Fruit fly (Drosophila melanogaster): ENCODE results near the gene PVRAP.

Gene PVRAP

DNA sequence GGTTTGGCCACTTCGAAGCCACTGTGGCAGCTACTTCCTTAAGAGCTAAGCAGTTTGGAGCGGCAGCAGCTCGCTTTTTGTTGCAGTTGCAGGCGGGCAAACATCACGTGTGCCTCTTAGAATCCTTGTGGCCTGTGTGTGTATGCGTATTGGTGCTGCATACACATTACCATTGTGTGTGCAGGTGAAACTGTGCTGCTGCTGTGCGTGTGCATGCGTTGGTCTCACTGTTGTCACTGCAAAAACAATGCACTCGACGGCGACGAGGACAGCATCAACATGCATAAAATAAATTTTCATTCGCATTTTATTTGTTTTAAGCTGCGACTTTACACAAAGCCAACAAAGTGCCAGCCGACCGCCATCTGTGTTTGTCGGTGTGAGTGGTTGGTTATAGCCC, 4.1 kb upstream of the PVRAP start:
- no peak for TF ChIP-seq CG7101 (tag; optimal IDR thresholded peaks at IDR 0.05)

DNA sequence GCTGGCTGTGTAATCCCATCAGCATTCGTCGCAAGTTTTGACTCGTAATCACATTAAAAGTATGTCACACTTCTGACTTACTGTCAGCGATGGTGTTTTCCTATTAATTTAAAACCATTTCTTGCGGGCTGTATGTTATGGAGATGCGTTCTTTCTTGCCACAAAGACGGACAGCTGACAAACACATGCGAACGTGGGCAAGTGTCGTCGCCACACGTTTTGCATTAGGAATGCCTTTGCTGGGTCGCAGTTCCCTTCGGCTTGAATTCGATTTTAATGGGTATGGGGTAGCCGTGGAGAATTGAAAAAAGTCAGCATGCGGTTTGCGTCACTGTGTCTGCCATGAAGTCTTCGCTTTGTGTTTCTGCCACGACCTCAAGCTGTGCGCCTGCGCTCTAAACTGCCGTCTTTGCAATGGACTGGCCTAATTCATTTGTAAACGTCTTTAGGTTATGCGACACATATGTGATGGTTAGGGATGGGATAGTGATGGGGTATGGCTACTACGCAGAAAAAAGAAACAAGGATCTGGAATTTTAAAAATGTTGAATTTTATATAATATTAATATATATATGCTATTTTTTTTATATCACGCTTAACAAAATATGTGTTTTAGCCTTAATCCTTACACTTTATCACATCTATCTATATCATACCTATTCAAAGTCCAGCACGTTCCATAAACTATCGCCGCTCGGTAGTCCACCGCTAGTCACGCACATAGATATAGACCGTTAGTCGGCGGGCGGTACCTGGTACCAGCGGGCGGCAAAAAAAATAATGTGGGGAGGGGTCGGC, 3.1 kb upstream of the PVRAP start:
- TF ChIP-seq CG7101 (tag; optimal IDR thresholded peaks at IDR 0.05), result no peak
- no peak for TF ChIP-seq Hr96 (GFP tag; optimal IDR thresholded peaks at IDR 0.05)
- no peak for TF ChIP-seq CG1620 (GFP tag; optimal IDR thresholded peaks at IDR 0.05)
- no peak for TF ChIP-seq CG7045 (GFP tag; optimal IDR thresholded peaks at IDR 0.05)
- no peak for TF ChIP-seq Clk (GFP tag; optimal IDR thresholded peaks at IDR 0.05)
- no peak for TF ChIP-seq CG11617 (GFP tag; optimal IDR thresholded peaks at IDR 0.05)
- no peak for TF ChIP-seq pad (GFP tag; optimal IDR thresholded peaks at IDR 0.05)
- no peak for TF ChIP-seq cnc (optimal IDR thresholded peaks at IDR 0.05)

DNA sequence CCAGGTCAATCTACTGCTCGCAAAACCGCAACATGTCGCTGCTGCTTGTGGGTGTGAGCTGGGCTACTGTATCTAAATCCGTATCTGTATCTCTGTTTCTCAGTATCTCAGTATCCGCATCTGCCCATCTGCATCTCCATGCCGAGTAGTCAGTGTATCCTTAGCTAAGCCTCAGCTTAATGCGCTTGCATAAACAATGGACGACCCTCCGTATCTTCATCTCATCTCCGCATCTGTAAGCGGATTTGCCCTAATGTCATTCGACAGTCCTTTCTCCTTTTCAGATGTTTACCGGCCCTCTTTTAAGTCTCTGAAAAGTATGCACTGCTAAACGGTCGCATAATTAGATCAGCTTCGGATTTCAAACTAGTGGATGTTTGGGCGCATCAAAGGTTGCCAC, 488 bp upstream of the PVRAP start:
- TF ChIP-seq pad (GFP tag; optimal IDR thresholded peaks at IDR 0.05) (no peak), CG7045 (GFP tag; optimal IDR thresholded peaks at IDR 0.05) (no peak), toe (GFP tag; optimal IDR thresholded peaks at IDR 0.05) (no peak), Crg-1 (GFP tag; optimal IDR thresholded peaks at IDR 0.05) (no peak), Mnt (GFP tag; optimal IDR thresholded peaks at IDR 0.05) (no peak), bab1 (GFP tag; optimal IDR thresholded peaks at IDR 0.05) (no peak)

DNA sequence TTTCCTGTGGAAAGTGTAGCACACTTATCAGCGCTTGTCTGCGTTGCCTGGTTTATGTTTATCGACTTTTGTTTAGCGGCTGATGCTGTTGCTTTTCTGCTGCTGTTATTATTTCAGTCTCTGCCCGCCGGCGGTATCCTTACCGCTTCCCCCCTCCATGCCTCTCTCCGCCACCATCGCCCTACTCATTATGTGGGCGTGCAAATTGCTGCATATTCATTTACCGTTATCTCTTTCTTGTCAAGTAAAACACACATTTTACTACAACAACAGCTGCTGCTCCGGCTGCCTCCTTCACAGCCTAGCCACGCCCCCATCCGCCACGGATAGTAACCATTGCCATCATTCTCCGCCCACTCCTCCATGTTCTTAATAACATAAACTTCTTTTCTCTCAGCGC, 2.9 kb downstream of the PVRAP start:
- TF ChIP-seq Crg-1 (GFP tag; optimal IDR thresholded peaks at IDR 0.05) (no peak), ovo (GFP tag; optimal IDR thresholded peaks at IDR 0.05) (no peak), CG14711 (tag; optimal IDR thresholded peaks at IDR 0.05) (no peak), CG7045 (GFP tag; optimal IDR thresholded peaks at IDR 0.05) (no peak), toe (GFP tag; optimal IDR thresholded peaks at IDR 0.05) (no peak), tj (GFP tag; optimal IDR thresholded peaks at IDR 0.05) (no peak), CG12768 (GFP tag; optimal IDR thresholded peaks at IDR 0.05) (no peak), CG7101 (tag; optimal IDR thresholded peaks at IDR 0.05) (no peak)

DNA sequence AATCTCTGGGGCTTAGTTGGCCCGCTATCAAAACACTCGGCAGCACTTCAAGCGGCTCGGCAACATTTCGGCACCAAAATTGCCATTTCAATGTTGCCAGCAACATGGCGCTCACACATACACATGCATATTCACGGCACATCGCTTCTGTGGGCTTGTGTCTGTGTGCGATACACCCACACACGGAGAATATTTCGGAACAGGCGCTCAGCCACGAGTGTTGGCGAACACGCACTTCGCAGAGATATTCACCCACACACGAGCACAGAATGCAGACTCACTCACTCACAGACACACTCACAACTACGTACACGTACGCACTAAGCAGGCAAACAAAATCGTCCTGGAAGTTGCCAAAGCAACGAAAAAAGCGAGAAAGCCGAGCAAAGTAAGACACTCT, 3.9 kb downstream of the PVRAP start:
- TF ChIP-seq toe (GFP tag; optimal IDR thresholded peaks at IDR 0.05) (no peak), Clk (GFP tag; optimal IDR thresholded peaks at IDR 0.05) (no peak)

DNA sequence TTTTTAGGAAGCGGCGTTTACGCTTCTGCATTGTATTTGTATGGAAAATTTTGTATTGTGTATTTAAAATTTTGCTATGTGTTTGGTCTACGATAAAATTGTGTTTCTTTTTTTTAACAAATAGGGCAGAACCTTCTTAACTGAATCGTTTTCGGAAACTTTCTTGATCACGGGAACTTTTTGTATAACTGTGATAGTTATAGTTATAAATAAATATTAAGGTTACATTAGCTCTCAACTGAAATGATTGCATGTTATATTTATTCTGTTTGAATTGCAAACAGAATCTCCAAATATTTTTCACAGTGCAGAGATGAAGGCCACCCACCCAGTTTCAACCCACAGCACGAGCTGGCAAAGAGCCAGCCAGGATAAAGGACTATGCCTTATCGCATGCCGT, 13.9 kb downstream of the PVRAP start, which contains the start of gene alphaKap4:
alphaKap4 (minus strand) TSS at position 101 of the 400 bp plus-strand sequence.
- TF ChIP-seq CG7045 (GFP tag; optimal IDR thresholded peaks at IDR 0.05), result no peak
- TF ChIP-seq bab1 (GFP tag; optimal IDR thresholded peaks at IDR 0.05), result no peak

DNA sequence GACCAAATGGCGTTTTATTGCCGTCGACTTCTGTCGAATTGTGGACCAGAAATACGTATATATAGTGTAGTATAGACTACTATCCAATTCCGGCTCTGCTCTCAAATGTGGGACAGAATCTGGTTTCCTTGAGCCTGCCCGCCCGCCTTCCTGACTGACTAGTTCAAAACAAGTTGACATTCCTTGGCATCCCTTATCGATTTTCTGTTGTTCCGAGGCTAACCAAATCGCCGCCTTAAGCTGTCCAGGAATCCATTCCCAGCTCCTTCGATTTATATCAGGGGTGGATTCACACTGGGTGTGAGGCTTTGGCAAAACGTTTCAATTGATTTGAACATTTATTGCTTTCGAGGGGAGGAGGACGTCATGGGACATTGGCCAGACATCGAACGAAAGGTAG, 15.9 kb downstream of the PVRAP start:
- no peak for TF ChIP-seq CG14711 (tag; optimal IDR thresholded peaks at IDR 0.05)
- no peak for TF ChIP-seq CG12768 (GFP tag; optimal IDR thresholded peaks at IDR 0.05)
- TF ChIP-seq Mnt (GFP tag; optimal IDR thresholded peaks at IDR 0.05), result no peak
- TF ChIP-seq CG33017 (tag; optimal IDR thresholded peaks at IDR 0.05), result no peak
- no peak for TF ChIP-seq CG5204 (GFP tag; optimal IDR thresholded peaks at IDR 0.05)
- no peak for TF ChIP-seq Crg-1 (GFP tag; optimal IDR thresholded peaks at IDR 0.05)
- TF ChIP-seq cnc (optimal IDR thresholded peaks at IDR 0.05), result no peak
- TF ChIP-seq CG7045 (GFP tag; optimal IDR thresholded peaks at IDR 0.05), result no peak
- no peak for TF ChIP-seq CG11617 (GFP tag; optimal IDR thresholded peaks at IDR 0.05)
- TF ChIP-seq CG1620 (GFP tag; optimal IDR thresholded peaks at IDR 0.05), result no peak
- no peak for TF ChIP-seq tj (GFP tag; optimal IDR thresholded peaks at IDR 0.05)
- no peak for TF ChIP-seq bab1 (GFP tag; optimal IDR thresholded peaks at IDR 0.05)
- TF ChIP-seq ovo (GFP tag; optimal IDR thresholded peaks at IDR 0.05), result no peak
- TF ChIP-seq kay (GFP tag; ENCODE audit: borderline replicate concordance), result no peak
- TF ChIP-seq cic (GFP tag; optimal IDR thresholded peaks at IDR 0.05), result no peak
- no peak for TF ChIP-seq Clk (GFP tag; optimal IDR thresholded peaks at IDR 0.05)
- no peak for TF ChIP-seq toe (GFP tag; optimal IDR thresholded peaks at IDR 0.05)
- no peak for TF ChIP-seq pad (GFP tag; optimal IDR thresholded peaks at IDR 0.05)
- TF ChIP-seq Hr96 (GFP tag; optimal IDR thresholded peaks at IDR 0.05), result no peak
- no peak for TF ChIP-seq CG7101 (tag; optimal IDR thresholded peaks at IDR 0.05)

DNA sequence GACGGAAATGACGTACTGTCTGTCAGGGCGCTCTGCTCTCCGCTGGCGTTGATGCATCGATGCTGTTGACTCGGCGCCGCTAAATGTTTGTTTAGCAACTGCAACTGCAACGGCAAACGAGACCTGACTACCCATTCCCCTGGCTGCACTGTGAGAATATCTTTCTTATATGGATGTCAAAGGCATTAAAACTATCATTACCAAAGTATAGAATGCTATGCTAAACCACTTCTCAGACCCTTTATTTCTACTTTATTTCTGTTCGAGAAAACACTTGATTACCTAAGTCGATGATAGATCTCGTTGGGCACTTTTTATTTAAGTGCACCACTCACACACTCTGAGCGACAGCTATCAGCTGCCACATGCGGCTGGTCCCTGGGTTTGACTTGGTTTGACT, 25.1 kb downstream of the PVRAP start:
- no peak for TF ChIP-seq CG1620 (GFP tag; optimal IDR thresholded peaks at IDR 0.05)
- no peak for TF ChIP-seq bab1 (GFP tag; optimal IDR thresholded peaks at IDR 0.05)
- TF ChIP-seq cnc (optimal IDR thresholded peaks at IDR 0.05), result no peak
- TF ChIP-seq cic (GFP tag; optimal IDR thresholded peaks at IDR 0.05), result no peak
- TF ChIP-seq Crg-1 (GFP tag; optimal IDR thresholded peaks at IDR 0.05), result no peak
- no peak for TF ChIP-seq Mnt (GFP tag; optimal IDR thresholded peaks at IDR 0.05)
- TF ChIP-seq kay (GFP tag; ENCODE audit: borderline replicate concordance), result no peak
- TF ChIP-seq ovo (GFP tag; optimal IDR thresholded peaks at IDR 0.05), result no peak
- no peak for TF ChIP-seq Clk (GFP tag; optimal IDR thresholded peaks at IDR 0.05)
- TF ChIP-seq CG11617 (GFP tag; optimal IDR thresholded peaks at IDR 0.05), result no peak
- TF ChIP-seq CG14711 (tag; optimal IDR thresholded peaks at IDR 0.05), result no peak
- TF ChIP-seq CG12768 (GFP tag; optimal IDR thresholded peaks at IDR 0.05), result no peak
- no peak for TF ChIP-seq Hr96 (GFP tag; optimal IDR thresholded peaks at IDR 0.05)
- TF ChIP-seq CG7101 (tag; optimal IDR thresholded peaks at IDR 0.05), result no peak
- TF ChIP-seq toe (GFP tag; optimal IDR thresholded peaks at IDR 0.05), result no peak
- no peak for TF ChIP-seq tj (GFP tag; optimal IDR thresholded peaks at IDR 0.05)
- no peak for TF ChIP-seq CG7045 (GFP tag; optimal IDR thresholded peaks at IDR 0.05)
